Worm (Caenorhabditis elegans) whole organism, L3 larva: ENCODE results near the gene F22B8.3.

Experiments
- ZK546.5 ChIP-seq: sonication (generic microtip); optimal IDR thresholded peaks from 2 replicates; lab custom pipeline; 2017; ENCODE audit warnings: missing biosample characterization, missing genetic modification characterization
- aly-2 ChIP-seq: fragments of 150-350 bp; optimal IDR thresholded peaks from 2 replicates; lab custom pipeline; 2014; ENCODE audit warnings: missing biosample characterization, missing genetic modification characterization
- ama-1 ChIP-seq: fragments of 150-350 bp; optimal IDR thresholded peaks from 2 replicates; lab custom pipeline; 2018
- ceh-28 ChIP-seq: fragments of 150-350 bp; optimal IDR thresholded peaks from 2 replicates; lab custom pipeline; 2014; ENCODE audit warnings: missing biosample characterization, missing genetic modification reagents, missing genetic modification characterization
- ceh-82 ChIP-seq: fragments of 150-350 bp; optimal IDR thresholded peaks from 2 replicates; lab custom pipeline; 2014; ENCODE audit warnings: missing biosample characterization, missing genetic modification characterization
- ceh-9 ChIP-seq: sonication (generic microtip); optimal IDR thresholded peaks from 2 replicates; lab custom pipeline; 2018; ENCODE audit warnings: missing biosample characterization, missing genetic modification characterization
- daf-12 ChIP-seq: fragments of 150-350 bp; optimal IDR thresholded peaks from 2 replicates; lab custom pipeline; 2014; ENCODE audit warnings: missing biosample characterization, missing genetic modification reagents, missing genetic modification characterization
- egl-27 ChIP-seq: sonication (generic microtip); optimal IDR thresholded peaks from 4 replicates; lab custom pipeline; 2017; ENCODE audit warnings: missing biosample characterization, missing genetic modification reagents, missing genetic modification characterization
- egl-5 ChIP-seq: fragments of 150-350 bp; optimal IDR thresholded peaks from 2 replicates; lab custom pipeline; 2017; ENCODE audit warnings: missing biosample characterization, missing genetic modification reagents, missing genetic modification characterization, inconsistent platforms
- elt-1 ChIP-seq: fragments of 150-350 bp; optimal IDR thresholded peaks from 2 replicates; lab custom pipeline; 2014; ENCODE audit warnings: missing biosample characterization, missing genetic modification characterization
- elt-2 ChIP-seq: sonication (generic microtip); optimal IDR thresholded peaks from 2 replicates; lab custom pipeline; 2016; ENCODE audit warnings: missing genetic modification reagents, mild to moderate bottlenecking, missing genetic modification characterization, missing compliant biosample characterization
- eor-1 ChIP-seq, 2 experiments: fragments of 150-350 bp; optimal IDR thresholded peaks; 2 replicates each; lab custom pipeline; 2014 to 2018; ENCODE audit warnings: missing biosample characterization in 2 of 2, missing genetic modification characterization in 2 of 2
- fkh-10 ChIP-seq: sonication (generic microtip); optimal IDR thresholded peaks from 2 replicates; lab custom pipeline; 2017; ENCODE audit warnings: missing biosample characterization, missing genetic modification reagents, missing genetic modification characterization
- fkh-2 ChIP-seq: fragments of 150-350 bp; optimal IDR thresholded peaks from 2 replicates; lab custom pipeline; 2014; ENCODE audit warnings: missing biosample characterization, missing genetic modification reagents, missing genetic modification characterization
- fos-1 ChIP-seq: fragments of 150-350 bp; optimal IDR thresholded peaks from 2 replicates; lab custom pipeline; 2014; ENCODE audit warnings: missing biosample characterization, missing genetic modification characterization
- jun-1 ChIP-seq: fragments of 150-350 bp; optimal IDR thresholded peaks from 2 replicates; lab custom pipeline; 2014; ENCODE audit warnings: missing biosample characterization, missing genetic modification reagents, missing genetic modification characterization
- lin-15B ChIP-seq: fragments of 150-350 bp; optimal IDR thresholded peaks from 2 replicates; lab custom pipeline; 2014; ENCODE audit warnings: missing biosample characterization, missing genetic modification characterization
- lin-39 ChIP-seq: fragments of 150-350 bp; optimal IDR thresholded peaks from 2 replicates; lab custom pipeline; 2018; ENCODE audit warnings: missing biosample characterization, missing genetic modification reagents, missing genetic modification characterization
- lsy-12 ChIP-seq: sonication (generic microtip); optimal IDR thresholded peaks from 2 replicates; lab custom pipeline; 2016; ENCODE audit warnings: mild to moderate bottlenecking, missing genetic modification characterization, missing compliant biosample characterization
- mdl-1 ChIP-seq: fragments of 150-350 bp; optimal IDR thresholded peaks from 2 replicates; lab custom pipeline; 2014; ENCODE audit warnings: missing biosample characterization, missing genetic modification characterization
- nfya-1 ChIP-seq: sonication (generic microtip); optimal IDR thresholded peaks from 2 replicates; lab custom pipeline; 2017; ENCODE audit warnings: missing genetic modification characterization, mild to moderate bottlenecking, missing compliant biosample characterization, antibody characterized with exemption, moderate library complexity; ENCODE audit not compliant: insufficient read depth
- nhr-11 ChIP-seq: fragments of 150-350 bp; optimal IDR thresholded peaks from 2 replicates; lab custom pipeline; 2014; ENCODE audit warnings: missing biosample characterization, missing genetic modification characterization
- nhr-237 ChIP-seq: fragments of 150-350 bp; optimal IDR thresholded peaks from 2 replicates; lab custom pipeline; 2014; ENCODE audit warnings: missing biosample characterization, missing genetic modification characterization
- nhr-28 ChIP-seq: fragments of 150-350 bp; optimal IDR thresholded peaks from 2 replicates; lab custom pipeline; 2014; ENCODE audit warnings: missing biosample characterization, missing genetic modification characterization
- nhr-43 ChIP-seq: sonication (generic microtip); optimal IDR thresholded peaks from 2 replicates; lab custom pipeline; 2016; ENCODE audit warnings: mild to moderate bottlenecking, missing genetic modification characterization, missing compliant biosample characterization; ENCODE audit not compliant: poor library complexity, severe bottlenecking
- nhr-67 ChIP-seq: fragments of 150-350 bp; optimal IDR thresholded peaks from 2 replicates; lab custom pipeline; 2014; ENCODE audit warnings: missing biosample characterization, missing genetic modification characterization
- nhr-76 ChIP-seq: fragments of 150-350 bp; sonication (generic microtip); optimal IDR thresholded peaks from 5 replicates; lab custom pipeline; 2014; ENCODE audit warnings: missing biosample characterization, missing genetic modification characterization
- nhr-77 ChIP-seq: fragments of 150-350 bp; optimal IDR thresholded peaks from 2 replicates; lab custom pipeline; 2014; ENCODE audit warnings: missing biosample characterization, missing genetic modification characterization
- pha-4 ChIP-seq: fragments of 150-350 bp; optimal IDR thresholded peaks from 2 replicates; lab custom pipeline; 2014; ENCODE audit warnings: missing biosample characterization, missing genetic modification reagents, missing genetic modification characterization
- pqm-1 ChIP-seq: fragments of 150-350 bp; optimal IDR thresholded peaks from 2 replicates; lab custom pipeline; 2017; ENCODE audit warnings: missing biosample characterization, missing genetic modification characterization, inconsistent platforms
- sea-2 ChIP-seq: fragments of 150-350 bp; sonication (generic microtip); optimal IDR thresholded peaks from 4 replicates; lab custom pipeline; 2014; ENCODE audit warnings: missing biosample characterization, missing genetic modification reagents, missing genetic modification characterization
- skn-1 ChIP-seq: fragments of 150-350 bp; optimal IDR thresholded peaks from 2 replicates; lab custom pipeline; 2014; ENCODE audit warnings: missing biosample characterization, missing genetic modification characterization
- tbx-2 ChIP-seq: sonication (generic microtip); optimal IDR thresholded peaks from 2 replicates; lab custom pipeline; 2016; ENCODE audit warnings: mild to moderate bottlenecking, missing genetic modification characterization, missing compliant biosample characterization
- unc-39 ChIP-seq: sonication (generic microtip); optimal IDR thresholded peaks from 4 replicates; lab custom pipeline; 2017; ENCODE audit warnings: missing biosample characterization, missing genetic modification characterization
- unc-62 ChIP-seq: fragments of 150-350 bp; sonication (generic microtip); optimal IDR thresholded peaks from 4 replicates; lab custom pipeline; 2014; ENCODE audit warnings: missing biosample characterization, missing genetic modification reagents, missing genetic modification characterization
- zag-1 ChIP-seq: fragments of 150-350 bp; optimal IDR thresholded peaks from 2 replicates; lab custom pipeline; 2014; ENCODE audit warnings: missing biosample characterization, missing genetic modification characterization
- ztf-4 ChIP-seq: fragments of 150-350 bp; optimal IDR thresholded peaks from 2 replicates; lab custom pipeline; 2014; ENCODE audit warnings: missing biosample characterization, missing genetic modification characterization

The F22B8.3 gene

DNA sequence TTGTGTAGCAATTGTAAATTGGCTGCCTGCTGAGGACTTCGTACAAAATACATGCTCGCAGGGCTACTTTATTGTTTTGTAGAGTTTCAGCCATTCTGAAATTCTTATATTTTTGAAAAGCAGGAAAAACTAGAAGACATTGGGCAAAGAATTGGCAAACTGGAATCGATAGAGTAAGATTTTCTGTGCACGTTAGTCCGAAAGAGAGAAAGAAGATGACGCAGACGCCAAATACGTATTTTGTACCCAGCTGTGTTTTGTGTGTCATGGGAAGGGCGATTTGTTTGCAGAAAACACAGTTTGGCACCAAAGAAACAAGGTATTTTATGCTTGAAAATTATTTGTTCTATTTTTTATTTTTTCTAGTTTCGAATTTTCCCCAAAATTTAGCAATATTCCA, 36.6 kb downstream of the F22B8.3 start, which contains the start of gene fbxa-143:
Gene fbxa-143, minus strand, starts transcription at position 101 of the 400 bp plus-strand sequence.
- no peak for TF ChIP-seq lin-15B (tag; lab: Kevin White, UChicago)
- TF ChIP-seq lsy-12 (tag; lab: Kevin White, UChicago): no peak
- no peak for TF ChIP-seq pqm-1 (tag; lab: Kevin White, UChicago)
- TF ChIP-seq nhr-77 (tag; lab: Kevin White, UChicago): no peak
- TF ChIP-seq mdl-1: no peak
- no peak for TF ChIP-seq egl-27 (tag; lab: Kevin White, UChicago)
- no peak for TF ChIP-seq nhr-28 (tag; lab: Kevin White, UChicago)
- no peak for TF ChIP-seq ztf-4
- TF ChIP-seq ceh-82: no peak
- TF ChIP-seq ZK546.5 (tag; lab: Kevin White, UChicago): no peak
- TF ChIP-seq daf-12 (tag; lab: Kevin White, UChicago): no peak
- no peak for TF ChIP-seq unc-39 (tag; lab: Kevin White, UChicago)
- no peak for TF ChIP-seq skn-1 (tag; lab: Kevin White, UChicago)
- no peak for TF ChIP-seq pha-4 (tag; lab: Kevin White, UChicago)
- TF ChIP-seq nhr-11 (tag; lab: Kevin White, UChicago): no peak
- no peak for TF ChIP-seq nhr-67 (tag; lab: Kevin White, UChicago)
- no peak for TF ChIP-seq jun-1

DNA sequence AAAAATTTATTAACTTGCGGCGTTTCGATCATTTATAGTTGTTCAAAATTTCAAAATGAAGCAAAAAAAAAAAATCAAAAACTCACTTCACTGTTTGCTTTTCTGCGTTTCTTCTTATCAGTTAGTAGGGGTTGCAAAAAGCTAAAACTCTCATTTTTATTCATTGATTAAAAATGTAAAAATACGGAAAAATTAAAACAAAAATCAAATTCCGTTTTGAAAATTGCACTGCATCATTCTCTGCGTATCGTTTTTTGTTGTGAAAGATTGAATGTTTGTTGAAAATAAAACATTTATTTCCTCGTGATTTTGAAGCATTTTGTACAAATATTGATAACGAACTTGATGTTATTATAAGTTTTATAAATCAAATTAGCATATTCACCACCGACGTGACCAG, 38.3 kb downstream of the F22B8.3 start:
- TF ChIP-seq fkh-2 (tag; lab: Kevin White, UChicago) (no peak), daf-12 (tag; lab: Kevin White, UChicago) (no peak), eor-1 (tag; optimal IDR thresholded peaks at IDR 0.05; lab: Kevin White, UChicago) (no peak), ceh-9 (tag; lab: Kevin White, UChicago) (no peak), pqm-1 (tag; lab: Kevin White, UChicago) (peak; percentile 74), nfya-1 (no peak), ama-1 (lab: Kevin White, UChicago) (no peak), sea-2 (GFP tag; lab: Kevin White, UChicago) (no peak), aly-2 (tag; lab: Kevin White, UChicago) (no peak), unc-62 (GFP tag; lab: Kevin White, UChicago) (no peak), mdl-1 (no peak), elt-2 (tag; lab: Kevin White, UChicago) (peak; percentile 63), egl-5 (tag; lab: Kevin White, UChicago) (no peak), pha-4 (tag; lab: Kevin White, UChicago) (peak; percentile 49), ZK546.5 (tag; lab: Kevin White, UChicago) (no peak)

DNA sequence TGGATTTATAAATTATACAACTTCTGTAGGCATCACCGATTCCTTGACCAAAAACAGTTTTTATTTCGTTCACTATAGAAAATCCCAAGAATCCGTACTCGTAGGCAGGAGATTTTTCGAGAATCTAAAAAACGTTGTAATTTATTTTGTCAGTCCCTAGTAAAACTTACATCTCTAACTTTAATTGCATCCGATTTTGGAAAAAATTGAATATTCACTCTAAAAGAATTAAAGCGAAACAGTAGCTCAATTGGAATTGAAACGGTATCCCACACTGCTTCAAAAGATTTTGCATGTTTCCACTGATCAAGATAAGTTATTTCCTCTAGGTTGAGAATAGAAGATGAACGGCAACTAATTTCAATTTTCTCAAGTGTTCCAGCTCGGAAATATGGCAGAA, 40.5 kb downstream of the F22B8.3 start, which contains the start of gene fbxa-142:
Gene fbxa-142, minus strand, starts transcription at position 101 of the 400 bp plus-strand sequence.
- TF ChIP-seq ceh-82 (no peak), pha-4 (tag; lab: Kevin White, UChicago) (no peak), nhr-43 (tag; lab: Kevin White, UChicago) (no peak), fkh-10 (GFP tag; lab: Kevin White, UChicago) (no peak), ceh-9 (tag; lab: Kevin White, UChicago) (no peak), elt-1 (no peak), fos-1 (tag; lab: Kevin White, UChicago) (no peak), nhr-76 (no peak), mdl-1 (no peak), daf-12 (tag; lab: Kevin White, UChicago) (no peak), egl-27 (tag; lab: Kevin White, UChicago) (no peak), unc-62 (GFP tag; lab: Kevin White, UChicago) (no peak), ceh-28 (tag; lab: Kevin White, UChicago) (no peak), lin-39 (tag; lab: Kevin White, UChicago) (no peak)

DNA sequence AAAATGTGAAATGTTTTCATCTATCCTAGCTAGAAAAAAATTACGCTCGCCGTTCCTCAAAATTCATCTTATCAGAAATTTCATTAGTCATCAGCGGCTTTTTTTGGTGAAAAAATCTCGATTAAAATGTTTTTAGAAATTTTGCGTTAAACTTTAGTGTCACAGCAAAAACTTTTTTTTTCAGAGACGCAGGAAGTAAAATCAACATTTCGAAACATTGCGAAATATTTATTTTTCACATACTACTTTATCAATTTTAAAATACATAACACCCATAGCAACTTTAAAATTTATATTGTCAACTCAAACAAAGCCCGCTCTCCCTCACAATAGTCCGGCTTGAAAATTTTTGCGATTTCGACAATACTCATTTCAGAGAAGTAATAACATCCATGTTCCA, 41.4 kb downstream of the F22B8.3 start:
- TF ChIP-seq aly-2 (tag; lab: Kevin White, UChicago) (no peak), nhr-67 (tag; lab: Kevin White, UChicago) (no peak), egl-27 (tag; lab: Kevin White, UChicago) (no peak), ZK546.5 (tag; lab: Kevin White, UChicago) (no peak), mdl-1 (no peak), nfya-1 (no peak), pha-4 (tag; lab: Kevin White, UChicago) (no peak), skn-1 (tag; lab: Kevin White, UChicago) (no peak), ceh-28 (tag; lab: Kevin White, UChicago) (no peak), fkh-2 (tag; lab: Kevin White, UChicago) (no peak), nhr-237 (tag; lab: Kevin White, UChicago) (no peak), daf-12 (tag; lab: Kevin White, UChicago) (no peak), ceh-82 (no peak), ztf-4 (no peak), lsy-12 (tag; lab: Kevin White, UChicago) (no peak), jun-1 (no peak), tbx-2 (tag; lab: Kevin White, UChicago) (no peak), zag-1 (tag; lab: Kevin White, UChicago) (no peak)
- TF ChIP-seq, all 47 proteins: peak for 0
